Fruit fly (Drosophila melanogaster) whole organism, embryonic: ENCODE results near the gene kra.

Experiments used
- Awh ChIP-seq: fragments of 200-800 bp; sonication (Bioruptor generic); IDR thresholded peaks from 2 replicates; pipeline ENCODE4, ENCODE4 v1.3.6; 2022; ENCODE audit warnings: missing biosample characterization, missing genetic modification characterization
- B-H1 ChIP-seq: fragments of 200-800 bp; sonication (Bioruptor generic); IDR thresholded peaks from 3 replicates; pipeline ENCODE4 v1.3.6; 2022; ENCODE audit warnings: missing biosample characterization, missing genetic modification characterization
- Blimp-1 ChIP-seq: fragments of 200-800 bp; sonication (Bioruptor generic); optimal IDR thresholded peaks from 3 replicates; lab custom pipeline; 2018; ENCODE audit warnings: missing biosample characterization, missing genetic modification characterization, mild to moderate bottlenecking, moderate library complexity, missing genetic modification reagents
- BtbVII ChIP-seq: fragments of 200-800 bp; sonication (Bioruptor generic); optimal IDR thresholded peaks from 3 replicates; lab custom pipeline; 2017; ENCODE audit warnings: missing biosample characterization, mild to moderate bottlenecking, missing genetic modification characterization
- CG11247 ChIP-seq: fragments of 200-800 bp; sonication (Bioruptor generic); IDR thresholded peaks from 2 replicates; pipeline ENCODE4 v1.3.6; 2022; ENCODE audit warnings: missing biosample characterization, missing genetic modification characterization
- CG16813 ChIP-seq: fragments of 200-800 bp; sonication (Bioruptor generic); IDR thresholded peaks from 3 replicates; pipeline ENCODE4 v1.3.6; 2022; ENCODE audit warnings: missing biosample characterization, missing genetic modification characterization; ENCODE audit not compliant: partially characterized antibody
- CG17186 ChIP-seq: fragments of 200-800 bp; sonication (Bioruptor generic); optimal IDR thresholded peaks from 3 replicates; lab custom pipeline; 2017; ENCODE audit warnings: missing biosample characterization, missing genetic modification reagents, missing genetic modification characterization
- CG17359 ChIP-seq: fragments of 200-800 bp; sonication (Bioruptor generic); optimal IDR thresholded peaks from 3 replicates; lab custom pipeline; 2018; ENCODE audit warnings: missing biosample characterization, mild to moderate bottlenecking, missing genetic modification characterization, moderate library complexity
- CG17361 ChIP-seq: fragments of 200-800 bp; sonication (Bioruptor generic); IDR thresholded peaks from 3 replicates; pipeline ENCODE4 v1.3.6; 2022; ENCODE audit warnings: missing biosample characterization, missing genetic modification characterization
- CG17385 ChIP-seq: fragments of 200-800 bp; sonication (Bioruptor generic); optimal IDR thresholded peaks from 3 replicates; lab custom pipeline; 2018; ENCODE audit warnings: missing biosample characterization, mild to moderate bottlenecking, missing genetic modification characterization
- CG1832 ChIP-seq: fragments of 200-800 bp; sonication (Bioruptor generic); optimal IDR thresholded peaks from 2 replicates; lab custom pipeline; 2017; ENCODE audit warnings: missing biosample characterization, mild to moderate bottlenecking, missing genetic modification characterization, inconsistent platforms
- CG2120 ChIP-seq: fragments of 200-800 bp; sonication (Bioruptor generic); optimal IDR thresholded peaks from 3 replicates; lab custom pipeline; 2016; ENCODE audit warnings: missing biosample characterization, missing genetic modification characterization
- CG3995 ChIP-seq: fragments of 200-800 bp; sonication (Bioruptor generic); optimal IDR thresholded peaks from 3 replicates; lab custom pipeline; 2016; ENCODE audit warnings: missing biosample characterization, missing genetic modification characterization
- CG4328 ChIP-seq: fragments of 200-800 bp; sonication (Bioruptor generic); optimal IDR thresholded peaks from 3 replicates; lab custom pipeline; 2017; ENCODE audit warnings: missing biosample characterization, missing genetic modification reagents, missing genetic modification characterization
- CG4707 ChIP-seq: fragments of 200-800 bp; sonication (Bioruptor generic); optimal IDR thresholded peaks from 2 replicates; lab custom pipeline; 2018; ENCODE audit warnings: missing biosample characterization, mild to moderate bottlenecking, missing genetic modification characterization, moderate library complexity
- CG6254 ChIP-seq: fragments of 200-800 bp; sonication (Bioruptor generic); optimal IDR thresholded peaks from 3 replicates; lab custom pipeline; 2017; ENCODE audit warnings: mild to moderate bottlenecking, missing biosample characterization, missing genetic modification reagents, missing genetic modification characterization
- CG7745 ChIP-seq: fragments of 200-800 bp; sonication (Bioruptor generic); optimal IDR thresholded peaks from 2 replicates; lab custom pipeline; 2018; ENCODE audit warnings: missing biosample characterization, mild to moderate bottlenecking, missing genetic modification characterization, moderate library complexity
- CG8944 ChIP-seq: fragments of 200-800 bp; sonication (Bioruptor generic); optimal IDR thresholded peaks from 3 replicates; lab custom pipeline; 2016; ENCODE audit warnings: missing biosample characterization, missing genetic modification characterization
- Dfd ChIP-seq, 2 experiments: fragments of >200 bp; optimal IDR thresholded peaks; 2 replicates each; lab custom pipeline; 2017; ENCODE audit warnings: missing biosample characterization in 2 of 2, missing genetic modification characterization in 2 of 2
- Dll ChIP-seq: fragments of 200-800 bp; sonication (Bioruptor generic); IDR thresholded peaks from 4 replicates; pipeline ENCODE4 v1.3.6; 2022; ENCODE audit warnings: missing biosample characterization, missing genetic modification characterization; ENCODE audit not compliant: partially characterized antibody
- Doc3 ChIP-seq: fragments of 200-800 bp; sonication (Bioruptor generic); IDR thresholded peaks from 3 replicates; pipeline ENCODE4 v1.3.6; 2022; ENCODE audit warnings: missing biosample characterization, missing genetic modification characterization; ENCODE audit not compliant: partially characterized antibody
- Dref ChIP-seq: fragments of 200-800 bp; sonication (Bioruptor generic); IDR thresholded peaks from 2 replicates; pipeline ENCODE4 v1.3.6; 2022; ENCODE audit warnings: missing biosample characterization, missing genetic modification characterization
- E2f2 ChIP-seq: fragments of 200-800 bp; sonication (Bioruptor generic); IDR thresholded peaks from 2 replicates; pipeline ENCODE4 v1.3.6; 2022; ENCODE audit warnings: missing biosample characterization, missing genetic modification characterization
- HLH4C ChIP-seq: fragments of 200-800 bp; sonication (Bioruptor generic); IDR thresholded peaks from 3 replicates; pipeline ENCODE4 v1.3.6; 2022; ENCODE audit warnings: missing biosample characterization, missing genetic modification characterization; ENCODE audit not compliant: partially characterized antibody
- HLHmδ ChIP-seq: fragments of 200-800 bp; sonication (Bioruptor generic); optimal IDR thresholded peaks from 2 replicates; lab custom pipeline; 2018; ENCODE audit warnings: missing biosample characterization, mild to moderate bottlenecking, missing genetic modification characterization, moderate library complexity
- MBD-R2 ChIP-seq: fragments of 200-800 bp; sonication (Bioruptor generic); IDR thresholded peaks from 2 replicates; pipeline ENCODE4 v1.3.6; 2022; ENCODE audit warnings: missing biosample characterization, missing genetic modification characterization
- Opbp ChIP-seq: fragments of 200-800 bp; sonication (Bioruptor generic); IDR thresholded peaks from 3 replicates; pipeline ENCODE4 v1.3.6; 2022; ENCODE audit warnings: missing biosample characterization, missing genetic modification characterization; ENCODE audit not compliant: partially characterized antibody
- Scr ChIP-seq: fragments of 200-800 bp; sonication (Bioruptor generic); IDR thresholded peaks from 2 replicates; pipeline ENCODE4 v1.3.6; 2022; ENCODE audit warnings: missing biosample characterization, missing genetic modification characterization; ENCODE audit not compliant: partially characterized antibody
- Spps ChIP-seq: fragments of 200-800 bp; sonication (Bioruptor generic); optimal IDR thresholded peaks from 2 replicates; lab custom pipeline; 2018; ENCODE audit warnings: missing biosample characterization, mild to moderate bottlenecking, missing genetic modification characterization
- Stat92E ChIP-seq, 3 experiments: fragments of >200 bp in 2 of 3; fragments of 200-800 bp in 1 of 3; sonication (Bioruptor generic) in 1 of 3; optimal IDR thresholded peaks; 2 replicates each; lab custom pipeline; 2017 to 2019; ENCODE audit warnings: missing biosample characterization in 3 of 3, missing genetic modification characterization in 3 of 3, mild to moderate bottlenecking in 1 of 3, moderate library complexity in 1 of 3
- ato ChIP-seq: fragments of 200-800 bp; sonication (Bioruptor generic); IDR thresholded peaks from 2 replicates; pipeline ENCODE4 v1.3.6; 2022; ENCODE audit warnings: missing biosample characterization, missing genetic modification characterization; ENCODE audit not compliant: partially characterized antibody
- bab2 ChIP-seq: fragments of 200-800 bp; sonication (Bioruptor generic); optimal IDR thresholded peaks from 2 replicates; lab custom pipeline; 2016; ENCODE audit warnings: missing biosample characterization, missing genetic modification characterization
- bbx ChIP-seq: fragments of 200-800 bp; sonication (Bioruptor generic); IDR thresholded peaks from 2 replicates; pipeline ENCODE4 v1.3.6; 2022; ENCODE audit warnings: missing biosample characterization, missing genetic modification characterization; ENCODE audit not compliant: partially characterized antibody
- chif ChIP-seq, 2 experiments: fragments of 200-800 bp; sonication (Bioruptor generic); optimal IDR thresholded peaks; 3 replicates each; lab custom pipeline; 2016; ENCODE audit warnings: missing biosample characterization in 2 of 2, missing genetic modification characterization in 2 of 2
- dm ChIP-seq: fragments of 200-800 bp; sonication (Bioruptor generic); optimal IDR thresholded peaks from 3 replicates; lab custom pipeline; 2016; ENCODE audit warnings: missing biosample characterization, missing genetic modification characterization
- exex ChIP-seq: fragments of 200-800 bp; sonication (Bioruptor generic); optimal IDR thresholded peaks from 4 replicates; lab custom pipeline; 2018; ENCODE audit warnings: missing biosample characterization, mild to moderate bottlenecking, missing genetic modification characterization, moderate library complexity
- eyg ChIP-seq: fragments of 200-800 bp; sonication (Bioruptor generic); optimal IDR thresholded peaks from 3 replicates; lab custom pipeline; 2016; ENCODE audit warnings: missing biosample characterization, missing genetic modification characterization
- jing ChIP-seq: fragments of 200-800 bp; sonication (Bioruptor generic); optimal IDR thresholded peaks from 2 replicates; lab custom pipeline; 2018; ENCODE audit warnings: missing biosample characterization, mild to moderate bottlenecking, missing genetic modification characterization
- nerfin-2 ChIP-seq: fragments of 200-800 bp; sonication (Bioruptor generic); IDR thresholded peaks from 2 replicates; pipeline ENCODE4 v1.3.6; 2022; ENCODE audit warnings: missing biosample characterization, missing genetic modification characterization; ENCODE audit not compliant: partially characterized antibody
- peb ChIP-seq: fragments of 200-800 bp; sonication (Bioruptor generic); IDR thresholded peaks from 2 replicates; pipeline ENCODE4 v1.3.6; 2022; ENCODE audit warnings: missing biosample characterization, missing genetic modification characterization
- pzg ChIP-seq: fragments of 200-800 bp; sonication (Bioruptor generic); optimal IDR thresholded peaks from 3 replicates; lab custom pipeline; 2018; ENCODE audit warnings: missing biosample characterization, mild to moderate bottlenecking, missing genetic modification characterization, moderate library complexity
- repo ChIP-seq: fragments of 200-800 bp; sonication (Bioruptor generic); optimal IDR thresholded peaks from 2 replicates; lab custom pipeline; 2016; ENCODE audit warnings: missing biosample characterization, missing genetic modification characterization
- sc ChIP-seq, 3 experiments: fragments of >200 bp in 2 of 3; fragments of 200-800 bp in 1 of 3; sonication (Bioruptor generic) in 1 of 3; optimal IDR thresholded peaks; 2 replicates in 2 of 3; 3 replicates in 1 of 3; lab custom pipeline; 2017; ENCODE audit warnings: mild to moderate bottlenecking in 1 of 3, missing biosample characterization in 1 of 3, missing genetic modification characterization in 1 of 3, missing genetic modification reagents in 1 of 3
- sqz ChIP-seq: fragments of 200-800 bp; sonication (Bioruptor generic); optimal IDR thresholded peaks from 3 replicates; lab custom pipeline; 2018; ENCODE audit warnings: missing biosample characterization, mild to moderate bottlenecking, missing genetic modification characterization
- tgo ChIP-seq: fragments of 200-800 bp; sonication (Bioruptor generic); IDR thresholded peaks from 3 replicates; pipeline ENCODE4 v1.3.6; 2022; ENCODE audit warnings: missing biosample characterization, missing genetic modification characterization
- twi ChIP-seq: fragments of 200-800 bp; optimal IDR thresholded peaks from 2 replicates; lab custom pipeline; 2019; ENCODE audit warnings: missing biosample characterization, mild to moderate bottlenecking, missing genetic modification characterization, moderate library complexity
- vnd ChIP-seq: fragments of 200-800 bp; sonication (Bioruptor generic); IDR thresholded peaks from 3 replicates; pipeline ENCODE4 v1.3.6; 2022; ENCODE audit warnings: missing biosample characterization, missing genetic modification characterization; ENCODE audit not compliant: partially characterized antibody

kra gene

dm6 chr3R:5554082-5554481 is 46.9 kb downstream of the kra start, which contains the start of gene Pcmt (continued):
- TF ChIP-seq vnd (GFP tag; lab: Robert Waterston, UW) (0 out of 3 replicates have a peak, but pooled peaks have one; percentile 29), MBD-R2 (GFP tag; lab: Robert Waterston, UW) (peak; percentile 82), Doc3 (GFP tag; lab: Robert Waterston, UW) (0 out of 3 replicates have a peak, but pooled peaks have one; percentile 50), Scr (GFP tag; lab: Robert Waterston, UW) (peak; percentile 55; the same call in 1 of the 2 replicates), CG7745 (tag; lab: Kevin White, UChicago) (no peak), E2f2 (GFP tag; lab: Robert Waterston, UW) (peak; percentile 29), Dll (0 out of 4 replicates have a peak, but pooled peaks have one; percentile 51), Dref (GFP tag; lab: Robert Waterston, UW) (peak; percentile 69), CG16813 (GFP tag; lab: Robert Waterston, UW) (peak; percentile 48; the same call in 1 of the 3 replicates)

DNA sequence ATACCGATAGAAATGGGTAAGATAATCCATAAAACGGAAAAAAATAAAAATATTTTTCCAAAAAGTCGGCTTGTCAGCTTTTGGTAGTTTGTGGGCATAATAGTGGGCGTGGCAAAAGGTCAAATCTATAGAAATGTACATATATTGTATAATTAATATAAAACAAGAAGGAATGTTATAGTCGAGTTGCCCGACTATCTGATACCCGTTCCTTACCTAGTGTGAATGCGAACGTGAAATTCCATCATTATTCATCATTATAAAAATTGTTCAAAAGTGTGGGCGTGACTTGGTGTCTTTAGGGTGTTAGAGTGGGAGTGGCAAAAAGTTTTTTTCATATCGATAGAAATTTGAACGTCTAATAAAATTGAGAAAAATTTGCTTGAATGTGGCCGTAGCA is 49.3 kb downstream of the kra start:
- TF ChIP-seq tgo (GFP tag; lab: Robert Waterston, UW), result no peak
- no peak for TF ChIP-seq Stat92E (GFP tag; optimal IDR thresholded peaks at IDR 0.05; lab: Kevin White, UChicago)
- TF ChIP-seq CG17359, result no peak
- TF ChIP-seq Awh, result no peak
- TF ChIP-seq bbx, result no peak
- 0 out of 2 replicates have a peak, but pooled peaks have one; percentile 33 for TF ChIP-seq ato (GFP tag; lab: Robert Waterston, UW)
- TF ChIP-seq CG17385 (GFP tag; lab: Kevin White, UChicago), result no peak
- TF ChIP-seq sqz (GFP tag; lab: Kevin White, UChicago), result no peak
- no peak for TF ChIP-seq repo
- no peak for TF ChIP-seq CG8944 (GFP tag; lab: Kevin White, UChicago)
- no peak for TF ChIP-seq CG4328 (GFP tag; lab: Kevin White, UChicago)
- no peak for TF ChIP-seq pzg
- TF ChIP-seq nerfin-2 (GFP tag; lab: Robert Waterston, UW), result peak; percentile 61
- TF ChIP-seq Blimp-1, result no peak
- no peak for TF ChIP-seq peb
- TF ChIP-seq exex, result no peak
- no peak for TF ChIP-seq B-H1 (GFP tag; lab: Robert Waterston, UW)
- no peak for TF ChIP-seq sc (optimal IDR thresholded peaks at IDR 0.05; lab: Kevin White, UChicago)
- TF ChIP-seq sc (GFP tag; optimal IDR thresholded peaks at IDR 0.05; lab: Kevin White, UChicago), result no peak
- no peak for TF ChIP-seq Dfd (GFP tag; optimal IDR thresholded peaks at IDR 0.05; lab: Kevin White, UChicago)
- TF ChIP-seq twi (tag; lab: Kevin White, UChicago), result no peak
- no peak for TF ChIP-seq Spps (tag; lab: Kevin White, UChicago)
- TF ChIP-seq CG17186 (GFP tag; lab: Kevin White, UChicago), result no peak
- TF ChIP-seq bab2 (GFP tag; lab: Kevin White, UChicago), result no peak
- no peak for TF ChIP-seq CG11247 (GFP tag; lab: Robert Waterston, UW)
- no peak for TF ChIP-seq HLHmδ (GFP tag; lab: Kevin White, UChicago)
- TF ChIP-seq Opbp (GFP tag; lab: Robert Waterston, UW), result peak; percentile 15; the same call in 1 of the 3 replicates
- no peak for TF ChIP-seq CG17361
- no peak for TF ChIP-seq eyg (GFP tag; lab: Kevin White, UChicago)
- TF ChIP-seq jing, result no peak
- no peak for TF ChIP-seq chif (GFP tag; optimal IDR thresholded peaks at IDR 0.05; lab: Kevin White, UChicago)
- TF ChIP-seq BtbVII, result no peak
- no peak for TF ChIP-seq CG1832
- no peak for TF ChIP-seq CG6254
- no peak for TF ChIP-seq dm
- no peak for TF ChIP-seq CG2120 (GFP tag; lab: Kevin White, UChicago)
- TF ChIP-seq CG16813 (GFP tag; lab: Robert Waterston, UW), result peak; percentile 67
- peak; percentile 72 for TF ChIP-seq HLH4C (GFP tag; lab: Robert Waterston, UW)
- TF ChIP-seq CG3995 (GFP tag; lab: Kevin White, UChicago), result no peak
- TF ChIP-seq CG4707, result no peak
